Worm (Caenorhabditis elegans) whole organism, L4 larva: Measurements from ENCODE around the gene prp-39.

Source experiments
- lim-7 ChIP-seq: fragments of 200-800 bp; sonication (Bioruptor generic); IDR thresholded peaks from 2 replicates; pipeline ENCODE4 v1.3.6; 2022; ENCODE audit warnings: missing genetic modification characterization, missing compliant biosample characterization
- nhr-11 ChIP-seq: fragments of 150-350 bp; optimal IDR thresholded peaks from 2 replicates; lab custom pipeline; 2014; ENCODE audit warnings: missing biosample characterization, missing genetic modification characterization

ce11 chrV:5722093-5722492, 39.7 kb upstream of the prp-39 start:
- TF ChIP-seq lim-7 (GFP tag; lab: Robert Waterston, UW): no peak
- no peak for TF ChIP-seq nhr-11 (tag; lab: Kevin White, UChicago)
